ENCODE assay signal across 1 fruit fly cellular context in the genomic region with DNA sequence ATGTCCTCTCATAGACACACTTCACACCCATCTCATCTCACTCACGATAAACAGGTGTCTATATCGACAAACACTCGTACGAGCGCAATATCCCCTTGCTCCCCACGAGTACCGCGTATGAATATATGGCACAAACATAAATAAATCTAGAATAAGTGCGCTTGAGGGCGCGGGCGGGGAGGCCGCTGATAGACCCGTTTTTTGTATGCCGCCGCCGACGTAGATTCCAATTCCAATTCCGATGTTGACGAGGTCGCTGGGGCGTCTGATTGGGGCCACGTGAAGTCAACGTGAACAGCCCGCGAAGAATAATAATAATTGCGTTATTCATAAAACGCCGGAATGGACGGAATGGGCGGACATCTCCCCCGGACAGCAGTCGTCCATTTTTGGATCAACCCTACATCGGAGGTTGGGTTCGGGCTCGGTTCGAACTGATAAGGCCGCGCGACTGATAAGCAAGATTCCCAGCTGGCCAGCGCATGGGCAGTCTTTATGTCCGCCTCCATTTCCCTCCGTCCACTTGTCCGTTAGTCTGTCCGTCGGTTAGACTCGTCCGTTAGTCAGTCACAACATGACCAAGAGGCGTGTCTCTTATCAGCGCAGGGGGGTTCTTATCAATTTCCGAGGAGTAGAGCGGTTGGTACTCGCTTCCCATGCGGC.
TF ChIP-seq lines count a peak whose summit lies in the region.

No protein-coding gene starts in this region.

TF ChIP-seq in whole organism, embryonic, 481 proteins besides CTCF, POLR2A, EP300 and RAD21 (continued from another document and continues in another):
- no peak for TF ChIP-seq CG31365 (tag; optimal IDR thresholded peaks at IDR 0.05; lab: Kevin White, UChicago)
- no peak for TF ChIP-seq tin (GFP tag; optimal IDR thresholded peaks at IDR 0.05; lab: Kevin White, UChicago)
- TF ChIP-seq klu (GFP tag; IDR thresholded peaks at IDR 0.05; lab: Robert Waterston, UW) = no peak
- peak; percentile 82 for TF ChIP-seq Adf1 (GFP tag; IDR thresholded peaks at IDR 0.05; lab: Robert Waterston, UW)
- no peak for TF ChIP-seq CG10366 (GFP tag; IDR thresholded peaks at IDR 0.05; lab: Robert Waterston, UW)
- TF ChIP-seq Poxn (GFP tag; IDR thresholded peaks at IDR 0.05; lab: Robert Waterston, UW) = no peak
- TF ChIP-seq CG1529 (GFP tag; optimal IDR thresholded peaks at IDR 0.05; lab: Kevin White, UChicago) = no peak
- no peak for TF ChIP-seq eyg (GFP tag; optimal IDR thresholded peaks at IDR 0.05; lab: Kevin White, UChicago)
- TF ChIP-seq CG18599 (GFP tag; optimal IDR thresholded peaks at IDR 0.05; lab: Kevin White, UChicago) = peak; percentile 69
- TF ChIP-seq CG12219 (GFP tag; optimal IDR thresholded peaks at IDR 0.05; lab: Kevin White, UChicago) = peak; percentile 31
- no peak for TF ChIP-seq gfzf (GFP tag; optimal IDR thresholded peaks at IDR 0.05; lab: Kevin White, UChicago)
- TF ChIP-seq row (GFP tag; IDR thresholded peaks at IDR 0.05; lab: Robert Waterston, UW) = peak; percentile 36; the same call in 1 of the 3 replicates
- peak; percentile 24 for TF ChIP-seq CG11398 (GFP tag; optimal IDR thresholded peaks at IDR 0.05; lab: Kevin White, UChicago)
- no peak for TF ChIP-seq cas (GFP tag; IDR thresholded peaks at IDR 0.05; lab: Robert Waterston, UW)
- peak; percentile 21; the same call in 1 of the 2 replicates for TF ChIP-seq CG17328 (GFP tag; IDR thresholded peaks at IDR 0.05; lab: Robert Waterston, UW)
- TF ChIP-seq CG2202 (tag; optimal IDR thresholded peaks at IDR 0.05; lab: Kevin White, UChicago) = no peak
- no peak for TF ChIP-seq so (GFP tag; IDR thresholded peaks at IDR 0.05; lab: Robert Waterston, UW)
- TF ChIP-seq CG6272 (GFP tag; IDR thresholded peaks at IDR 0.05; lab: Robert Waterston, UW) = no peak
- peak; percentile 22 for TF ChIP-seq dmrt99B (tag; optimal IDR thresholded peaks at IDR 0.05; lab: Kevin White, UChicago)
- TF ChIP-seq CG11093 (GFP tag; IDR thresholded peaks at IDR 0.05; lab: Robert Waterston, UW) = no peak
- TF ChIP-seq CG17912 (GFP tag; optimal IDR thresholded peaks at IDR 0.05; lab: Kevin White, UChicago) = peak; percentile 35
- TF ChIP-seq bsh (GFP tag; optimal IDR thresholded peaks at IDR 0.05; lab: Kevin White, UChicago) = no peak
- no peak for TF ChIP-seq ham (GFP tag; IDR thresholded peaks at IDR 0.05; lab: Robert Waterston, UW)
- TF ChIP-seq onecut (GFP tag; IDR thresholded peaks at IDR 0.05; lab: Robert Waterston, UW) = peak; percentile 7; the same call in 1 of the 2 replicates
- TF ChIP-seq Lpt (GFP tag; optimal IDR thresholded peaks at IDR 0.05; lab: Kevin White, UChicago) = no peak
- TF ChIP-seq CG7987 (GFP tag; optimal IDR thresholded peaks at IDR 0.05; lab: Kevin White, UChicago) = peak; percentile 100
- no peak for TF ChIP-seq pnt (GFP tag; optimal IDR thresholded peaks at IDR 0.05; lab: Kevin White, UChicago)
- TF ChIP-seq CG13894 (tag; optimal IDR thresholded peaks at IDR 0.05; lab: Kevin White, UChicago) = peak; percentile 92
- TF ChIP-seq CG6765 (GFP tag; optimal IDR thresholded peaks at IDR 0.05; lab: Kevin White, UChicago) = peak; percentile 28
- peak; percentile 91 for TF ChIP-seq exex (tag; optimal IDR thresholded peaks at IDR 0.05; lab: Kevin White, UChicago)
- TF ChIP-seq CG1602 (GFP tag; optimal IDR thresholded peaks at IDR 0.05; lab: Kevin White, UChicago) = no peak
- TF ChIP-seq CG34224 (GFP tag; IDR thresholded peaks at IDR 0.05; lab: Robert Waterston, UW; ENCODE audit: partially characterized antibody) = peak; percentile 41; the same call in 1 of the 3 replicates
- TF ChIP-seq fd64A (GFP tag; optimal IDR thresholded peaks at IDR 0.05; lab: Kevin White, UChicago) = no peak
- no peak for TF ChIP-seq Atf-2 (GFP tag; optimal IDR thresholded peaks at IDR 0.05; lab: Kevin White, UChicago)
- TF ChIP-seq fd3F (GFP tag; optimal IDR thresholded peaks at IDR 0.05; lab: Kevin White, UChicago) = no peak
- no peak for TF ChIP-seq dmrt11E (tag; optimal IDR thresholded peaks at IDR 0.05; lab: Kevin White, UChicago)
- no peak for TF ChIP-seq az2 (GFP tag; optimal IDR thresholded peaks at IDR 0.05; lab: Kevin White, UChicago)
- TF ChIP-seq CG34422 (GFP tag; IDR thresholded peaks at IDR 0.05; lab: Robert Waterston, UW) = no peak
- TF ChIP-seq Tbp (GFP tag; optimal IDR thresholded peaks at IDR 0.05; lab: Kevin White, UChicago) = no peak
- peak; percentile 15 for TF ChIP-seq NfI (GFP tag; optimal IDR thresholded peaks at IDR 0.05; lab: Kevin White, UChicago)
- TF ChIP-seq tna (GFP tag; IDR thresholded peaks at IDR 0.05; lab: Robert Waterston, UW; ENCODE audit: partially characterized antibody) = no peak
- TF ChIP-seq CG17829 (tag; optimal IDR thresholded peaks at IDR 0.05; lab: Kevin White, UChicago) = no peak
- no peak; the same call in 1 of the 2 replicates for TF ChIP-seq Bgb (GFP tag; IDR thresholded peaks at IDR 0.05; lab: Robert Waterston, UW; ENCODE audit: partially characterized antibody)
- TF ChIP-seq CG8290 (GFP tag; optimal IDR thresholded peaks at IDR 0.05; lab: Kevin White, UChicago) = no peak
- TF ChIP-seq CG8290 (tag; optimal IDR thresholded peaks at IDR 0.05; lab: Kevin White, UChicago) = peak in 1 of 2 experiments; percentile 72
- peak; percentile 20; the same call in 1 of the 2 replicates for TF ChIP-seq stc (GFP tag; IDR thresholded peaks at IDR 0.05; lab: Robert Waterston, UW)
- no peak for TF ChIP-seq CG7271 (tag; optimal IDR thresholded peaks at IDR 0.05; lab: Kevin White, UChicago)
- no peak for TF ChIP-seq Dip3 (GFP tag; optimal IDR thresholded peaks at IDR 0.05; lab: Kevin White, UChicago)
- no peak for TF ChIP-seq CG8359 (GFP tag; optimal IDR thresholded peaks at IDR 0.05; lab: Kevin White, UChicago; ENCODE audit: borderline replicate concordance)
- TF ChIP-seq CG2875 (GFP tag; optimal IDR thresholded peaks at IDR 0.05; lab: Kevin White, UChicago) = no peak
- no peak for TF ChIP-seq trh (GFP tag; optimal IDR thresholded peaks at IDR 0.05; lab: Kevin White, UChicago)
- no peak for TF ChIP-seq esg (GFP tag; conservative IDR thresholded peaks at IDR 0.05; lab: Robert Waterston, UW)
- no peak for TF ChIP-seq Gsc (GFP tag; IDR thresholded peaks at IDR 0.05; lab: Robert Waterston, UW)
- TF ChIP-seq Six4 (GFP tag; optimal IDR thresholded peaks at IDR 0.05; lab: Kevin White, UChicago) = no peak
- TF ChIP-seq B-H1 (GFP tag; IDR thresholded peaks at IDR 0.05; lab: Robert Waterston, UW) = peak; percentile 19; the same call in 1 of the 3 replicates
- no peak for TF ChIP-seq tll (GFP tag; optimal IDR thresholded peaks at IDR 0.05; lab: Kevin White, UChicago)
- no peak for TF ChIP-seq sc (optimal IDR thresholded peaks at IDR 0.05; lab: Kevin White, UChicago)
- TF ChIP-seq sc (GFP tag; optimal IDR thresholded peaks at IDR 0.05; lab: Kevin White, UChicago) = no peak
- no peak for TF ChIP-seq CHES-1-like (GFP tag; optimal IDR thresholded peaks at IDR 0.05; lab: Kevin White, UChicago)
- peak; percentile 29 for TF ChIP-seq tap (tag; optimal IDR thresholded peaks at IDR 0.05; lab: Kevin White, UChicago)
- TF ChIP-seq zfh1 (GFP tag; IDR thresholded peaks at IDR 0.05; lab: Robert Waterston, UW) = 0 out of 3 replicates have a peak, but pooled peaks have one; percentile 30
- TF ChIP-seq CG4707 (GFP tag; optimal IDR thresholded peaks at IDR 0.05; lab: Kevin White, UChicago) = no peak
- no peak for TF ChIP-seq otp (GFP tag; IDR thresholded peaks at IDR 0.05; lab: Robert Waterston, UW)
- TF ChIP-seq Xrp1 (GFP tag; IDR thresholded peaks at IDR 0.05; lab: Robert Waterston, UW) = peak; percentile 19; the same call in 1 of the 2 replicates
- TF ChIP-seq Usf (GFP tag; optimal IDR thresholded peaks at IDR 0.05; lab: Kevin White, UChicago) = no peak
- no peak for TF ChIP-seq oc (tag; optimal IDR thresholded peaks at IDR 0.05; lab: Kevin White, UChicago)
- peak; percentile 47 for TF ChIP-seq sens (GFP tag; lab: Kevin White, UChicago)
- no peak for TF ChIP-seq CG10431 (GFP tag; optimal IDR thresholded peaks at IDR 0.05; lab: Kevin White, UChicago)
- TF ChIP-seq Hmx (GFP tag; optimal IDR thresholded peaks at IDR 0.05; lab: Kevin White, UChicago) = no peak
- no peak for TF ChIP-seq da (GFP tag; optimal IDR thresholded peaks at IDR 0.05; lab: Kevin White, UChicago)
- TF ChIP-seq bbx (GFP tag; IDR thresholded peaks at IDR 0.05; lab: Robert Waterston, UW; ENCODE audit: partially characterized antibody) = no peak; the same call in 1 of the 2 replicates
- no peak for TF ChIP-seq CG1832 (GFP tag; optimal IDR thresholded peaks at IDR 0.05; lab: Kevin White, UChicago)
- peak in 1 of 2 experiments; percentile 14 for TF ChIP-seq Pdp1 (GFP tag; optimal IDR thresholded peaks at IDR 0.05; lab: Kevin White, UChicago)
- TF ChIP-seq her (GFP tag; optimal IDR thresholded peaks at IDR 0.05; lab: Kevin White, UChicago) = no peak
- peak; percentile 26 for TF ChIP-seq CG2116 (GFP tag; optimal IDR thresholded peaks at IDR 0.05; lab: Kevin White, UChicago)
- TF ChIP-seq CG3847 (GFP tag; IDR thresholded peaks at IDR 0.05; lab: Robert Waterston, UW) = no peak
- TF ChIP-seq Ravus (GFP tag; IDR thresholded peaks at IDR 0.05; lab: Robert Waterston, UW) = no peak
- no peak for TF ChIP-seq fd96Cb (tag; optimal IDR thresholded peaks at IDR 0.05; lab: Kevin White, UChicago)
- peak; percentile 57 for TF ChIP-seq wek (GFP tag; optimal IDR thresholded peaks at IDR 0.05; lab: Kevin White, UChicago)
- no peak for TF ChIP-seq CG10462 (GFP tag; optimal IDR thresholded peaks at IDR 0.05; lab: Kevin White, UChicago)
- no peak for TF ChIP-seq slou (GFP tag; optimal IDR thresholded peaks at IDR 0.05; lab: Kevin White, UChicago)
- TF ChIP-seq ato (GFP tag; IDR thresholded peaks at IDR 0.05; lab: Robert Waterston, UW; ENCODE audit: partially characterized antibody) = no peak
- TF ChIP-seq CG3726 (GFP tag; IDR thresholded peaks at IDR 0.05; lab: Robert Waterston, UW) = no peak
- no peak for TF ChIP-seq croc (GFP tag; conservative IDR thresholded peaks at IDR 0.05; lab: Robert Waterston, UW)
- no peak for TF ChIP-seq dpn (GFP tag; optimal IDR thresholded peaks at IDR 0.05; lab: Kevin White, UChicago)
- TF ChIP-seq CG12659 (GFP tag; optimal IDR thresholded peaks at IDR 0.05; lab: Kevin White, UChicago) = peak; percentile 29
- TF ChIP-seq CG30403 (GFP tag; optimal IDR thresholded peaks at IDR 0.05; lab: Kevin White, UChicago) = no peak
- no peak for TF ChIP-seq Myb (GFP tag; optimal IDR thresholded peaks at IDR 0.05; lab: Kevin White, UChicago)
- no peak for TF ChIP-seq CG15601 (tag; optimal IDR thresholded peaks at IDR 0.05; lab: Kevin White, UChicago)
- TF ChIP-seq Awh (GFP tag; IDR thresholded peaks at IDR 0.05; lab: Robert Waterston, UW) = no peak
- TF ChIP-seq CG18764 (GFP tag; optimal IDR thresholded peaks at IDR 0.05; lab: Kevin White, UChicago) = no peak
- peak; percentile 12 for TF ChIP-seq bigmax (GFP tag; optimal IDR thresholded peaks at IDR 0.05; lab: Kevin White, UChicago)
- TF ChIP-seq hth (optimal IDR thresholded peaks at IDR 0.05; lab: Kevin White, UChicago) = no peak
- no peak; the same call in 1 of the 2 replicates for TF ChIP-seq amos (GFP tag; IDR thresholded peaks at IDR 0.05; lab: Robert Waterston, UW; ENCODE audit: partially characterized antibody)
- no peak for TF ChIP-seq CG16815 (GFP tag; optimal IDR thresholded peaks at IDR 0.05; lab: Kevin White, UChicago)
- no peak for TF ChIP-seq Rx (GFP tag; IDR thresholded peaks at IDR 0.05; lab: Robert Waterston, UW)
- no peak for TF ChIP-seq CG32772 (GFP tag; IDR thresholded peaks at IDR 0.05; lab: Robert Waterston, UW)
- no peak for TF ChIP-seq CG13424 (tag; optimal IDR thresholded peaks at IDR 0.05; lab: Kevin White, UChicago)
- no peak for TF ChIP-seq hb (GFP tag; IDR thresholded peaks at IDR 0.05; lab: Robert Waterston, UW; ENCODE audit: partially characterized antibody)
- TF ChIP-seq odd (GFP tag; optimal IDR thresholded peaks at IDR 0.05; lab: Kevin White, UChicago) = peak; percentile 33
- TF ChIP-seq sima (GFP tag; optimal IDR thresholded peaks at IDR 0.05; lab: Kevin White, UChicago) = no peak
- no peak for TF ChIP-seq CG12391 (tag; optimal IDR thresholded peaks at IDR 0.05; lab: Kevin White, UChicago)
- TF ChIP-seq bowl (GFP tag; IDR thresholded peaks at IDR 0.05; lab: Robert Waterston, UW) = no peak
- TF ChIP-seq mam (GFP tag; optimal IDR thresholded peaks at IDR 0.05; lab: Kevin White, UChicago) = no peak
- no peak for TF ChIP-seq E2f2 (GFP tag; IDR thresholded peaks at IDR 0.05; lab: Robert Waterston, UW)
- TF ChIP-seq Mes4 (GFP tag; optimal IDR thresholded peaks at IDR 0.05; lab: Kevin White, UChicago) = no peak
- TF ChIP-seq gce (GFP tag; IDR thresholded peaks at IDR 0.05; lab: Robert Waterston, UW) = no peak
- TF ChIP-seq nom (GFP tag; optimal IDR thresholded peaks at IDR 0.05; lab: Kevin White, UChicago) = no peak
- no peak; the same call in 1 of the 2 replicates for TF ChIP-seq ttk (GFP tag; IDR thresholded peaks at IDR 0.05; lab: Robert Waterston, UW)
- TF ChIP-seq stwl (tag; optimal IDR thresholded peaks at IDR 0.05; lab: Kevin White, UChicago) = no peak
- TF ChIP-seq shn (GFP tag; optimal IDR thresholded peaks at IDR 0.05; lab: Kevin White, UChicago) = no peak
- TF ChIP-seq CG5953 (GFP tag; IDR thresholded peaks at IDR 0.05; lab: Robert Waterston, UW) = 0 out of 2 replicates have a peak, but pooled peaks have one; percentile 55
- peak; percentile 16 for TF ChIP-seq Nf-YC (tag; optimal IDR thresholded peaks at IDR 0.05; lab: Kevin White, UChicago)
- no peak for TF ChIP-seq trem (tag; optimal IDR thresholded peaks at IDR 0.05; lab: Kevin White, UChicago)
- no peak for TF ChIP-seq CG9797 (GFP tag; optimal IDR thresholded peaks at IDR 0.05; lab: Kevin White, UChicago)
- peak; percentile 26 for TF ChIP-seq cg (GFP tag; optimal IDR thresholded peaks at IDR 0.05; lab: Kevin White, UChicago)
- no peak for TF ChIP-seq dan (GFP tag; IDR thresholded peaks at IDR 0.05; lab: Robert Waterston, UW)
- TF ChIP-seq CG34376 (GFP tag; optimal IDR thresholded peaks at IDR 0.05; lab: Kevin White, UChicago) = peak; percentile 99
- TF ChIP-seq chinmo (GFP tag; IDR thresholded peaks at IDR 0.05; lab: Robert Waterston, UW; ENCODE audit: partially characterized antibody) = peak; percentile 91
- TF ChIP-seq caup (GFP tag; optimal IDR thresholded peaks at IDR 0.05; lab: Kevin White, UChicago; ENCODE audit: severe bottlenecking) = peak; percentile 69
- no peak for TF ChIP-seq Dip2 (GFP tag; IDR thresholded peaks at IDR 0.05; lab: Robert Waterston, UW)
- no peak for TF ChIP-seq Sin3A (optimal IDR thresholded peaks at IDR 0.05; lab: Kevin White, UChicago)
- no peak for TF ChIP-seq psq (GFP tag; optimal IDR thresholded peaks at IDR 0.05; lab: Kevin White, UChicago)
- no peak for TF ChIP-seq CG4282 (GFP tag; optimal IDR thresholded peaks at IDR 0.05; lab: Kevin White, UChicago)
- no peak for TF ChIP-seq CG14965 (GFP tag; optimal IDR thresholded peaks at IDR 0.05; lab: Kevin White, UChicago; ENCODE audit: borderline replicate concordance)
